Fruit fly (Drosophila melanogaster): Measurements from ENCODE around the gene CG5157.

Gene CG5157

DNA sequence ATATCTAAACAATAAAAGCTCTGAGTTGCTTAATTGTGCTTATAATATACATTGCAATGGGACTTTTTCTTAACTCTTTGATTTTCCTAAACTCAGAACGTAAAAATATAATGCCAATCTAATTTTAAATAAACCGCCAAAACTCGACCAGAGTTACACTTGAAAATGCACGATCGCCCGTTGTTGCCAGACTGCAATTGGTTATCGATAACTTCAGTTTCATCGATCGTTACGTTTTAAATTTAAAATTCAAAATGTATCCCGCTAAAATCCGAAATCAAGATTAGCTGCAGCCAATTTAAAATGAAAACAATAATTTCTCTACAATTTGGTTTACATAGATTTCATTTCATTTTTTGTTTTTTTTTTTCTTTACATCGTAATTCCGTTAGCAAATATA, 1.5 kb upstream of the CG5157 start:
- TF ChIP-seq Dif (GFP tag; optimal IDR thresholded peaks at IDR 0.05; ENCODE audit: partially characterized antibody) (peak; percentile 34), sage (GFP tag; optimal IDR thresholded peaks at IDR 0.05) (no peak), dmrt93B (GFP tag; optimal IDR thresholded peaks at IDR 0.05) (no peak), Hr78 (GFP tag; optimal IDR thresholded peaks at IDR 0.05) (no peak), rgr (GFP tag; optimal IDR thresholded peaks at IDR 0.05) (no peak), jim (GFP tag; optimal IDR thresholded peaks at IDR 0.05) (no peak), Jra (GFP tag; optimal IDR thresholded peaks at IDR 0.05) (no peak), foxo (GFP tag; optimal IDR thresholded peaks at IDR 0.05) (no peak), sv (GFP tag; optimal IDR thresholded peaks at IDR 0.05) (no peak), woc (GFP tag; optimal IDR thresholded peaks at IDR 0.05) (no peak), brk (GFP tag; optimal IDR thresholded peaks at IDR 0.05) (peak; percentile 38)

- TF ChIP-seq Vsx2 (GFP tag; optimal IDR thresholded peaks at IDR 0.05; ENCODE audit: partially characterized antibody) (no peak), dmrt93B (GFP tag; optimal IDR thresholded peaks at IDR 0.05) (no peak), Abd-B (GFP tag; optimal IDR thresholded peaks at IDR 0.05) (no peak), GATAd (GFP tag; optimal IDR thresholded peaks at IDR 0.05) (no peak), sage (GFP tag; optimal IDR thresholded peaks at IDR 0.05) (no peak), pan (optimal IDR thresholded peaks at IDR 0.05) (no peak), sv (GFP tag; optimal IDR thresholded peaks at IDR 0.05) (no peak)
Observed at dm6 chr3L:16136819-16137553, 693 bp downstream of the CG5157 start.

dm6 chr3L:16132067-16132418, 5.6 kb downstream of the CG5157 start:
- TF ChIP-seq Sp1 (GFP tag; optimal IDR thresholded peaks at IDR 0.05): no peak
- no peak for TF ChIP-seq Dfd (GFP tag; optimal IDR thresholded peaks at IDR 0.05)
- no peak for TF ChIP-seq brk (GFP tag; optimal IDR thresholded peaks at IDR 0.05)
- TF ChIP-seq Myc (optimal IDR thresholded peaks at IDR 0.05): no peak

DNA sequence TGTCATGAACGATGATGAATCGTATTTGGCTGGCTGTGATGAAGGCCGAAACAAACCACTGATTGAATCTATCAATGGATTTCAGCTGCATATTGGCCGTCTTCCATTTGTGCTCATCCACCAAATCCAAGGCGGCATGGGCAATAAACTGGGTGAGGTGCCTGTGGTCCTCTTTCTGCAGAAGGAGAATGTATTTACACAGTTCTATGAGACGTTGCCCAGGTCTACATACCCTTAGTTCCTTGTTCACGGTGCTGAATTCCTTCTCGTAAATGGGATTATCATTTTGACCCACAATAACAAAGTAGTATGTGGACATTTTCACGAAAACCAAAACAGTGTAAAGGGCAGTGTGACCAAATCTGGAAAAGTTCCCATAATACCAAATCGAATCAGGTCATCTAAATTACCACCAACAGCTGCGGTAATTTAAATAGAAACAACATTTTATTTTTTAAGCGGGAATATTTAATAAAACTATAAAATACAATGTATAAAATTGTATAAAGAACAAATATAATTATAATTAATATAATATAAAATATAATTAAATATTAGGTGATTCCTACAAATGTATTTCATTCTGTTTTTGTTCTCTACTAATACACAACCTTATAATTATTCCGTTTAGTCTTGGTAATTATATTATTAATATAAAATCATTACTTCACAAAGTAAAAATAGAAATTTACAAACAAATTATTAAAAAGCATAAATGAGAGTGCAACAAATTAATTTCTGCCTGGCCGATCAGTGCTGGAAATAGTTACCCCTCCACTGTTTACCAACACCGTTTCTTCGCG, 6.2 kb downstream of the CG5157 start, which contains the start of the genes Trs20 and elg1:
Gene Trs20 (minus strand): TSS at position 369 of the 803 bp plus-strand sequence.
Gene elg1 (plus strand): TSS at position 765 of the 803 bp plus-strand sequence.
- TF ChIP-seq brk (GFP tag; optimal IDR thresholded peaks at IDR 0.05): no peak
- TF ChIP-seq Hr83 (GFP tag; optimal IDR thresholded peaks at IDR 0.05; ENCODE audit: poor library complexity, severe bottlenecking): no peak
- no peak for TF ChIP-seq dl (GFP tag; optimal IDR thresholded peaks at IDR 0.05; ENCODE audit: insufficient read depth in 1 of 2, partially characterized antibody in 2 of 2)
- TF ChIP-seq Sp1 (GFP tag; optimal IDR thresholded peaks at IDR 0.05): peak; percentile 70
- peak; percentile 22 for TF ChIP-seq OdsH (GFP tag; optimal IDR thresholded peaks at IDR 0.05)
- TF ChIP-seq HLH106 (tag; optimal IDR thresholded peaks at IDR 0.05): peak; percentile 70
- TF ChIP-seq sv (GFP tag; optimal IDR thresholded peaks at IDR 0.05): peak; percentile 46
- no peak for TF ChIP-seq CG32264 (GFP tag; optimal IDR thresholded peaks at IDR 0.05)
- TF ChIP-seq psq (GFP tag; optimal IDR thresholded peaks at IDR 0.05): peak; percentile 53
- no peak for TF ChIP-seq CG9705 (GFP tag; optimal IDR thresholded peaks at IDR 0.05)
- TF ChIP-seq tai (GFP tag; optimal IDR thresholded peaks at IDR 0.05): no peak
- TF ChIP-seq rgr (GFP tag; optimal IDR thresholded peaks at IDR 0.05): peak; percentile 54
- TF ChIP-seq Dfd (GFP tag; optimal IDR thresholded peaks at IDR 0.05): no peak
- peak; percentile 24 for TF ChIP-seq fru (GFP tag; optimal IDR thresholded peaks at IDR 0.05)
- peak; percentile 48 for TF ChIP-seq Hnf4 (GFP tag; optimal IDR thresholded peaks at IDR 0.05)
- TF ChIP-seq woc (GFP tag; optimal IDR thresholded peaks at IDR 0.05): peak; percentile 58
- no peak for TF ChIP-seq jim (GFP tag; optimal IDR thresholded peaks at IDR 0.05)
- peak; percentile 54 for TF ChIP-seq br (GFP tag; optimal IDR thresholded peaks at IDR 0.05)
- no peak for TF ChIP-seq lola (GFP tag; optimal IDR thresholded peaks at IDR 0.05)
- no peak for TF ChIP-seq pan (optimal IDR thresholded peaks at IDR 0.05)
- TF ChIP-seq foxo (GFP tag; optimal IDR thresholded peaks at IDR 0.05): peak in 1 of 2 experiments; percentile 76
- TF ChIP-seq dmrt93B (GFP tag; optimal IDR thresholded peaks at IDR 0.05): peak; percentile 22
- TF ChIP-seq h (GFP tag; optimal IDR thresholded peaks at IDR 0.05): peak; percentile 50
- no peak for TF ChIP-seq Dif (GFP tag; optimal IDR thresholded peaks at IDR 0.05; ENCODE audit: partially characterized antibody)
- no peak for TF ChIP-seq sage (GFP tag; optimal IDR thresholded peaks at IDR 0.05)
- TF ChIP-seq Rel (GFP tag; optimal IDR thresholded peaks at IDR 0.05): no peak
- TF ChIP-seq Rel (tag; optimal IDR thresholded peaks at IDR 0.05): peak; percentile 42
